Worm (Caenorhabditis elegans): ENCODE data around the gene xpo-1.

- TF ChIP-seq nhr-237 (tag; optimal IDR thresholded peaks at IDR 0.05) (no peak), snpc-4 (tag; optimal IDR thresholded peaks at IDR 0.05) (no peak)
Measured at ce11 chrV:7770961-7771360, 33.9 kb upstream of the xpo-1 start, which contains the start of gene frpr-3.

Measured in whole organism, L3 larva.